Fruit fly (Drosophila melanogaster) whole organism, embryonic: ENCODE data around the gene Pex3.
A peak's percentile ranks its signal among the peaks of the same experiment; 100 is the strongest.

ENCODE experiments used
- Asciz ChIP-seq: fragments of 200-800 bp; sonication (Bioruptor generic); optimal IDR thresholded peaks from 2 replicates; lab custom pipeline; 2017; ENCODE audit warnings: missing biosample characterization, mild to moderate bottlenecking, missing genetic modification characterization, missing genetic modification reagents
- Atf-2 ChIP-seq: fragments of 200-800 bp; sonication (Bioruptor generic); optimal IDR thresholded peaks from 2 replicates; lab custom pipeline; 2016; ENCODE audit warnings: missing biosample characterization, missing genetic modification characterization
- Bdp1 ChIP-seq: fragments of 200-800 bp; sonication (Bioruptor generic); optimal IDR thresholded peaks from 3 replicates; lab custom pipeline; 2016; ENCODE audit warnings: missing biosample characterization, missing genetic modification characterization
- CG10209 ChIP-seq: fragments of 200-800 bp; sonication (Bioruptor generic); optimal IDR thresholded peaks from 3 replicates; lab custom pipeline; 2017; ENCODE audit warnings: missing biosample characterization, mild to moderate bottlenecking, missing genetic modification characterization, missing genetic modification reagents
- CG10654 ChIP-seq: fragments of 200-800 bp; sonication (Bioruptor generic); optimal IDR thresholded peaks from 2 replicates; lab custom pipeline; 2016; ENCODE audit warnings: missing biosample characterization, missing genetic modification characterization
- CG10979 ChIP-seq: fragments of 200-800 bp; sonication (Bioruptor generic); optimal IDR thresholded peaks from 2 replicates; lab custom pipeline; 2018; ENCODE audit warnings: missing biosample characterization, mild to moderate bottlenecking, missing genetic modification characterization, moderate library complexity
- CG11247 ChIP-seq: fragments of 200-800 bp; sonication (Bioruptor generic); IDR thresholded peaks from 2 replicates; pipeline ENCODE4 v1.3.6; 2022; ENCODE audit warnings: missing biosample characterization, missing genetic modification characterization
- CG12236 ChIP-seq: fragments of 200-800 bp; sonication (Bioruptor generic); optimal IDR thresholded peaks from 2 replicates; lab custom pipeline; 2016; ENCODE audit warnings: missing biosample characterization, missing genetic modification characterization
- CG12391 ChIP-seq: fragments of 200-800 bp; sonication (Bioruptor generic); optimal IDR thresholded peaks from 3 replicates; lab custom pipeline; 2018; ENCODE audit warnings: missing biosample characterization, mild to moderate bottlenecking, missing genetic modification characterization, moderate library complexity
- CG14710 ChIP-seq: fragments of 200-800 bp; sonication (Bioruptor generic); optimal IDR thresholded peaks from 3 replicates; lab custom pipeline; 2019; ENCODE audit warnings: missing biosample characterization, mild to moderate bottlenecking, missing genetic modification characterization, moderate library complexity
- CG14860 ChIP-seq: fragments of 200-800 bp; sonication (Bioruptor generic); IDR thresholded peaks from 3 replicates; pipeline ENCODE4 v1.3.6; 2022; ENCODE audit warnings: missing biosample characterization, missing genetic modification characterization; ENCODE audit not compliant: partially characterized antibody
- CG1602 ChIP-seq: fragments of 200-800 bp; sonication (Bioruptor generic); optimal IDR thresholded peaks from 3 replicates; lab custom pipeline; 2016; ENCODE audit warnings: missing biosample characterization, missing genetic modification characterization
- CG17612 ChIP-seq: fragments of 200-800 bp; sonication (Bioruptor generic); IDR thresholded peaks from 2 replicates; pipeline ENCODE4 v1.3.6; 2022; ENCODE audit warnings: missing biosample characterization, missing genetic modification characterization
- CG18764 ChIP-seq: fragments of 200-800 bp; sonication (Bioruptor generic); optimal IDR thresholded peaks from 3 replicates; lab custom pipeline; 2016; ENCODE audit warnings: missing biosample characterization, missing genetic modification characterization
- CG2129 ChIP-seq: fragments of 200-800 bp; sonication (Bioruptor generic); IDR thresholded peaks from 2 replicates; pipeline ENCODE4 v1.3.6; 2022; ENCODE audit warnings: missing biosample characterization, missing genetic modification characterization; ENCODE audit not compliant: partially characterized antibody
- CG31224 ChIP-seq: fragments of 200-800 bp; sonication (Bioruptor generic); IDR thresholded peaks from 2 replicates; pipeline ENCODE4 v1.3.6; 2022; ENCODE audit warnings: missing biosample characterization, missing genetic modification characterization
- CG33557 ChIP-seq: fragments of 200-800 bp; sonication (Bioruptor generic); optimal IDR thresholded peaks from 2 replicates; lab custom pipeline; 2019; ENCODE audit warnings: missing biosample characterization, mild to moderate bottlenecking, missing genetic modification characterization, moderate library complexity
- CG42726 ChIP-seq: fragments of 200-800 bp; sonication (Bioruptor generic); IDR thresholded peaks from 2 replicates; pipeline ENCODE4 v1.3.6; 2022; ENCODE audit warnings: missing biosample characterization, missing genetic modification characterization; ENCODE audit not compliant: partially characterized antibody
- CG6254 ChIP-seq: fragments of 200-800 bp; sonication (Bioruptor generic); optimal IDR thresholded peaks from 3 replicates; lab custom pipeline; 2017; ENCODE audit warnings: mild to moderate bottlenecking, missing biosample characterization, missing genetic modification reagents, missing genetic modification characterization
- CG6654 ChIP-seq: fragments of 200-800 bp; sonication (Bioruptor generic); optimal IDR thresholded peaks from 2 replicates; lab custom pipeline; 2017; ENCODE audit warnings: missing biosample characterization, mild to moderate bottlenecking, missing genetic modification characterization
- CG6689 ChIP-seq: fragments of 200-800 bp; sonication (Bioruptor generic); IDR thresholded peaks from 2 replicates; pipeline ENCODE4 v1.3.6; 2022; ENCODE audit warnings: missing biosample characterization, missing genetic modification characterization
- CG6854 ChIP-seq: fragments of 200-800 bp; sonication (Bioruptor generic); optimal IDR thresholded peaks from 3 replicates; lab custom pipeline; 2017; ENCODE audit warnings: missing biosample characterization, mild to moderate bottlenecking, missing genetic modification characterization
- CG8924 ChIP-seq: fragments of 200-800 bp; optimal IDR thresholded peaks from 3 replicates; lab custom pipeline; 2019; ENCODE audit warnings: missing biosample characterization, mild to moderate bottlenecking, missing genetic modification characterization, moderate library complexity
- CG9437 ChIP-seq: fragments of 200-800 bp; sonication (Bioruptor generic); optimal IDR thresholded peaks from 2 replicates; lab custom pipeline; 2018; ENCODE audit warnings: missing biosample characterization, mild to moderate bottlenecking, missing genetic modification characterization
- Deaf1 ChIP-seq: fragments of 200-800 bp; optimal IDR thresholded peaks from 3 replicates; lab custom pipeline; 2019; ENCODE audit warnings: missing biosample characterization, mild to moderate bottlenecking, missing genetic modification characterization, moderate library complexity
- Doc3 ChIP-seq: fragments of 200-800 bp; sonication (Bioruptor generic); IDR thresholded peaks from 3 replicates; pipeline ENCODE4 v1.3.6; 2022; ENCODE audit warnings: missing biosample characterization, missing genetic modification characterization; ENCODE audit not compliant: partially characterized antibody
- E2f2 ChIP-seq: fragments of 200-800 bp; sonication (Bioruptor generic); IDR thresholded peaks from 2 replicates; pipeline ENCODE4 v1.3.6; 2022; ENCODE audit warnings: missing biosample characterization, missing genetic modification characterization
- H15 ChIP-seq: fragments of 200-800 bp; sonication (Bioruptor generic); IDR thresholded peaks from 3 replicates; pipeline ENCODE4 v1.3.6; 2022; ENCODE audit warnings: missing biosample characterization, missing genetic modification characterization
- Meics ChIP-seq: fragments of 200-800 bp; sonication (Bioruptor generic); optimal IDR thresholded peaks from 2 replicates; lab custom pipeline; 2017; ENCODE audit warnings: missing biosample characterization, mild to moderate bottlenecking, missing genetic modification characterization
- Pdp1 ChIP-seq, 2 experiments: fragments of 200-800 bp; sonication (Bioruptor generic); optimal IDR thresholded peaks; 3 replicates each; lab custom pipeline; 2016; ENCODE audit warnings: missing biosample characterization in 2 of 2, missing genetic modification characterization in 2 of 2, mild to moderate bottlenecking in 1 of 2, moderate library complexity in 1 of 2
- Scr ChIP-seq: fragments of 200-800 bp; sonication (Bioruptor generic); IDR thresholded peaks from 2 replicates; pipeline ENCODE4 v1.3.6; 2022; ENCODE audit warnings: missing biosample characterization, missing genetic modification characterization; ENCODE audit not compliant: partially characterized antibody
- ab ChIP-seq: fragments of 200-800 bp; sonication (Bioruptor generic); optimal IDR thresholded peaks from 2 replicates; lab custom pipeline; 2016; ENCODE audit warnings: missing biosample characterization, missing genetic modification characterization
- bsh ChIP-seq, 2 experiments: fragments of 200-800 bp; sonication (Bioruptor generic); optimal IDR thresholded peaks; 2 replicates each; lab custom pipeline; 2017 to 2018; ENCODE audit warnings: mild to moderate bottlenecking in 2 of 2, missing biosample characterization in 2 of 2, missing genetic modification characterization in 2 of 2, moderate library complexity in 1 of 2
- ewg ChIP-seq: fragments of 200-800 bp; sonication (Bioruptor generic); optimal IDR thresholded peaks from 3 replicates; lab custom pipeline; 2017; ENCODE audit warnings: mild to moderate bottlenecking, missing biosample characterization, missing genetic modification reagents, missing genetic modification characterization
- gsb-n ChIP-seq: fragments of 200-800 bp; sonication (Bioruptor generic); optimal IDR thresholded peaks from 3 replicates; lab custom pipeline; 2018; ENCODE audit warnings: missing biosample characterization, mild to moderate bottlenecking, missing genetic modification characterization
- ken ChIP-seq: fragments of 200-800 bp; sonication (Bioruptor generic); IDR thresholded peaks from 3 replicates; pipeline ENCODE4 v1.3.6; 2022; ENCODE audit warnings: missing biosample characterization, missing genetic modification characterization
- kni ChIP-seq: fragments of 200-800 bp; sonication (Bioruptor generic); optimal IDR thresholded peaks from 3 replicates; lab custom pipeline; 2017; ENCODE audit warnings: mild to moderate bottlenecking, missing biosample characterization, missing genetic modification reagents, missing genetic modification characterization
- pan ChIP-seq, 4 experiments: fragments of >200 bp in 3 of 4; fragments of 200-800 bp in 1 of 4; sonication (Bioruptor generic) in 1 of 4; optimal IDR thresholded peaks in 3 of 4; IDR thresholded peaks in 1 of 4; 2 replicates each; pipeline versions ENCODE4 v1.3.6 to Lab custom; 2017 to 2022; ENCODE audit warnings: missing biosample characterization in 2 of 4, missing genetic modification characterization in 2 of 4, mixed read lengths in 1 of 4
- pnt ChIP-seq: fragments of 200-800 bp; sonication (Bioruptor generic); optimal IDR thresholded peaks from 3 replicates; lab custom pipeline; 2016; ENCODE audit warnings: missing biosample characterization, missing genetic modification characterization
- rib ChIP-seq: fragments of 200-800 bp; sonication (Bioruptor generic); IDR thresholded peaks from 2 replicates; pipeline ENCODE4 v1.3.6; 2022; ENCODE audit warnings: missing biosample characterization, missing genetic modification characterization
- salm ChIP-seq: fragments of 200-800 bp; sonication (Bioruptor generic); optimal IDR thresholded peaks from 2 replicates; lab custom pipeline; 2018; ENCODE audit warnings: missing biosample characterization, mild to moderate bottlenecking, missing genetic modification characterization
- sr ChIP-seq: fragments of 200-800 bp; sonication (Bioruptor generic); IDR thresholded peaks from 3 replicates; pipeline ENCODE4 v1.3.6; 2022; ENCODE audit warnings: missing biosample characterization, missing genetic modification characterization
- toy ChIP-seq: fragments of 200-800 bp; sonication (Bioruptor generic); IDR thresholded peaks from 2 replicates; pipeline ENCODE4 v1.3.6; 2022; ENCODE audit warnings: missing biosample characterization, missing genetic modification characterization
- trh ChIP-seq: fragments of 200-800 bp; sonication (Bioruptor generic); optimal IDR thresholded peaks from 2 replicates; lab custom pipeline; 2016; ENCODE audit warnings: missing biosample characterization, missing genetic modification characterization
- unc-4 ChIP-seq: fragments of 200-800 bp; sonication (Bioruptor generic); IDR thresholded peaks from 2 replicates; pipeline ENCODE4 v1.3.6; 2022; ENCODE audit warnings: missing biosample characterization, missing genetic modification characterization; ENCODE audit not compliant: partially characterized antibody
- wek ChIP-seq: fragments of 200-800 bp; sonication (Bioruptor generic); optimal IDR thresholded peaks from 3 replicates; lab custom pipeline; 2018; ENCODE audit warnings: missing biosample characterization, mild to moderate bottlenecking, missing genetic modification characterization, moderate library complexity

Gene Pex3

DNA sequence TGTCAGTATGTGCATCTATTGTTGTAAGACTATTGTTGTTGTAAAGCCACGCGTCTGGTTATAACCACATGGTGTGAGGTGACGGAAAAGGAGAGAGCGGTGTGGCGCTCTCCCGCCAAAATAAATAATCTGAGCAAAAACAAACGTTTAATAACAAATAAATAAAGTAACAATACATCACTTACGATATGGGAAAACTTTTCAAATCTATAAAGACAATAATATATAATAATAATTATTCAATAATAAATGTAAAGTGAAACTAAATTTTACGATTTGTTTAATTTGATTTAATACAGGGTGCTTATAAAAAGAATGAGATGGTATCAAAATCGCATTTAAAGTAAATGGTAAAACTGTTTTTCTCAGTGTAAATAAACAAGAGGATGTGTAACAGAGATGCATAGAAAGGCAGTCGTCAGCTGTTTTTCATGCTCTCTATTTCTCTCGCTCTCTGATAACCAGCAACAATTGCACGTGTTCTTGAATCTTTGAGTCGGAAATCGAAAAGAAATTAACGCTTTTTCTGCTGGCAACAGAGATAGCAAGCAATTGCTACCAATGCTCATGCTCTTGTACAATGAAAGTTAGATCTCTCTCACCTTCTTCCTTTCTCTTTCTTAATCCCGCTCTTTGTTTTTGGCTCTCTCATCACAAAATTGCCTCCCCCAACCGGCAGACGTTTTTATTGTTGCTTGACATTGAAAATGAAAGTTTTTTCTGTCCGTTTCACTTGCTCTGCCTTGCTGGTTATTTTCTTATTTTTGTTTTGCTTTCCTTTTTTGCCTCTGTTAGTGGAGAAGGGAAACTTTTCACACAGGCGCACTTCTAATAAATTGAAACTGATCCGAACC, 45.3 kb upstream of the Pex3 start:
- TF ChIP-seq CG10209 (GFP tag; lab: Kevin White, UChicago) (peak; percentile 74), CG6689 (GFP tag; lab: Robert Waterston, UW) (peak; percentile 90), Deaf1 (tag; lab: Kevin White, UChicago) (peak; percentile 66), ewg (GFP tag; lab: Kevin White, UChicago) (peak; percentile 55), CG33557 (GFP tag; lab: Kevin White, UChicago) (peak; percentile 79), CG14860 (no peak), E2f2 (GFP tag; lab: Robert Waterston, UW) (peak; percentile 51; the same call in 1 of the 2 replicates), CG8924 (tag; lab: Kevin White, UChicago) (peak; percentile 96), CG14710 (tag; lab: Kevin White, UChicago) (peak; percentile 97), sr (GFP tag; lab: Robert Waterston, UW) (peak; percentile 56; the same call in 2 of the 3 replicates), trh (GFP tag; lab: Kevin White, UChicago) (peak; percentile 12), gsb-n (tag; lab: Kevin White, UChicago) (peak; percentile 96), wek (no peak), CG12236 (GFP tag; lab: Kevin White, UChicago) (no peak), unc-4 (no peak), CG18764 (GFP tag; lab: Kevin White, UChicago) (peak; percentile 87), pnt (GFP tag; lab: Kevin White, UChicago) (peak; percentile 38), bsh (GFP tag; optimal IDR thresholded peaks at IDR 0.05; lab: Kevin White, UChicago) (peak; percentile 53 to 89), Doc3 (GFP tag; lab: Robert Waterston, UW) (no peak), CG11247 (GFP tag; lab: Robert Waterston, UW) (peak; percentile 75), CG6854 (GFP tag; lab: Kevin White, UChicago) (peak; percentile 81), toy (peak; percentile 39; the same call in 1 of the 2 replicates), CG10979 (tag; lab: Kevin White, UChicago) (peak; percentile 97), Asciz (GFP tag; lab: Kevin White, UChicago) (peak; percentile 84), CG42726 (GFP tag; lab: Robert Waterston, UW) (no peak), Atf-2 (GFP tag; lab: Kevin White, UChicago) (peak; percentile 0), Pdp1 (GFP tag; optimal IDR thresholded peaks at IDR 0.05; lab: Kevin White, UChicago) (no peak), CG10654 (peak; percentile 81), CG17612 (GFP tag; lab: Robert Waterston, UW) (no peak), rib (GFP tag; lab: Robert Waterston, UW) (no peak; the same call in 1 of the 2 replicates), CG1602 (GFP tag; lab: Kevin White, UChicago) (peak; percentile 53), pan (optimal IDR thresholded peaks at IDR 0.05; lab: Kevin White, UChicago) (no peak), pan (GFP tag; optimal IDR thresholded peaks at IDR 0.05 in 1 of 2, IDR thresholded peaks at IDR 0.05 in 1 of 2) (peak in 1 of 2 experiments; percentile 91), ab (GFP tag; lab: Kevin White, UChicago) (no peak), CG2129 (no peak), salm (peak; percentile 88), CG9437 (peak; percentile 78), ken (no peak; the same call in 2 of the 3 replicates), CG6254 (GFP tag; lab: Kevin White, UChicago) (peak; percentile 88), Meics (GFP tag; lab: Kevin White, UChicago) (peak; percentile 92), H15 (peak; percentile 66; the same call in 2 of the 3 replicates), CG6654 (GFP tag; lab: Kevin White, UChicago) (peak; percentile 63), kni (peak; percentile 91), CG31224 (peak; percentile 66; the same call in 1 of the 2 replicates), Bdp1 (GFP tag; lab: Kevin White, UChicago) (no peak), CG12391 (peak; percentile 91), Scr (GFP tag; lab: Robert Waterston, UW) (no peak)
